Worm (Caenorhabditis elegans): ENCODE results near the gene F58F12.2.

F58F12.2 gene

ce11 chrII:6365237-6365815 is 22.5 kb downstream of the F58F12.2 start, which contains the start of the genes ani-2 and clec-88 (continued):
- TF ChIP-seq madf-8 (GFP tag; conservative IDR thresholded peaks at IDR 0.05), result peak; percentile 89

DNA sequence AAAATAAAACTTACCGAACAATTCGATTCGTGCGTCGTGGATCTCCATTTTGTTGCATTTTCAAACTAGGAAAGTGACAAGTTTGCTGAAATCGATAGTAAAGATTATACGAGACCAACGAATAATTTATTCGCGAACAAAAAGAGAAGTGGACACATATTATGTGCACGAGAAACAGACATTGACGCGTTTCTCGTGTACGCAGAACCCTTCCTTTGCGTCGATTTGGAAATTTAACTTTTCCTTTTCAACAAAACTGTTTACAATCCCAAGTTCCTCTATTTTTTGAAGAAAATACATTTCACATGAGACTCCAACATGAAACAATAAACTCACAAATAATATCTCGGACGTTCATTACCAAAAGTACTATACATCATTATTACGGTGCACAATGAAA is 27.0 kb downstream of the F58F12.2 start, which contains the start of gene K10B2.4:
K10B2.4 (minus strand) TSS at position 138 of the 400 bp plus-strand sequence.
- TF ChIP-seq ztf-18 (tag; optimal IDR thresholded peaks at IDR 0.05) (peak; percentile 92), snpc-3.4 (tag; optimal IDR thresholded peaks at IDR 0.05) (no peak), ccch-3 (GFP tag; optimal IDR thresholded peaks at IDR 0.05) (no peak), ztf-22 (GFP tag; optimal IDR thresholded peaks at IDR 0.05) (no peak), let-607 (tag; optimal IDR thresholded peaks at IDR 0.05) (peak in 1 of 2 experiments; percentile 5), nhr-80 (tag; optimal IDR thresholded peaks at IDR 0.05) (peak; percentile 61), attf-5 (GFP tag; optimal IDR thresholded peaks at IDR 0.05) (peak; percentile 72), F49E8.2 (tag; optimal IDR thresholded peaks at IDR 0.05; ENCODE audit: insufficient read depth) (peak; percentile 43), atf-7 (tag; optimal IDR thresholded peaks at IDR 0.05) (peak; percentile 24), B0261.1 (tag; optimal IDR thresholded peaks at IDR 0.05) (no peak), F52B5.7 (tag; optimal IDR thresholded peaks at IDR 0.05) (no peak), hrde-1 (tag; optimal IDR thresholded peaks at IDR 0.05; ENCODE audit: borderline replicate concordance) (peak; percentile 53), F55B11.4 (tag; optimal IDR thresholded peaks at IDR 0.05; ENCODE audit: borderline replicate concordance, insufficient read depth) (no peak), nhr-90 (tag; optimal IDR thresholded peaks at IDR 0.05) (no peak), rcor-1 (GFP tag; IDR thresholded peaks at IDR 0.05) (peak; percentile 43; the same call in 1 of the 2 replicates), hlh-12 (tag; optimal IDR thresholded peaks at IDR 0.05) (no peak), ceh-27 (GFP tag; optimal IDR thresholded peaks at IDR 0.05) (peak; percentile 32), F57C9.4 (tag; optimal IDR thresholded peaks at IDR 0.05) (no peak), lsy-27 (tag; optimal IDR thresholded peaks at IDR 0.05; ENCODE audit: borderline replicate concordance, insufficient read depth) (no peak), D2030.7 (GFP tag; IDR thresholded peaks at IDR 0.05) (peak; percentile 41; the same call in 1 of the 2 replicates), pbrm-1 (GFP tag; IDR thresholded peaks at IDR 0.05) (no peak), madf-3 (GFP tag; IDR thresholded peaks at IDR 0.05) (peak; percentile 74; the same call in 1 of the 2 replicates), B0035.1 (tag; optimal IDR thresholded peaks at IDR 0.05) (peak; percentile 56), bed-1 (GFP tag; IDR thresholded peaks at IDR 0.05) (no peak), mel-28 (tag; optimal IDR thresholded peaks at IDR 0.05; ENCODE audit: borderline replicate concordance) (no peak), bed-2 (GFP tag; IDR thresholded peaks at IDR 0.05) (no peak), F23B12.7 (tag; optimal IDR thresholded peaks at IDR 0.05; ENCODE audit: insufficient read depth) (peak; percentile 80), tbp1 (GFP tag; optimal IDR thresholded peaks at IDR 0.05) (peak; percentile 11), let-526 (GFP tag; IDR thresholded peaks at IDR 0.05) (peak; percentile 22; the same call in 1 of the 2 replicates), zim-3 (tag; optimal IDR thresholded peaks at IDR 0.05) (no peak), cebp-1 (GFP tag; IDR thresholded peaks at IDR 0.05) (no peak), cebp-1 (tag; optimal IDR thresholded peaks at IDR 0.05) (peak; percentile 47), madf-6 (GFP tag; IDR thresholded peaks at IDR 0.05) (peak; percentile 50), hsf-1 (GFP tag; IDR thresholded peaks at IDR 0.05) (0 out of 2 replicates have a peak, but pooled peaks have one; percentile 35), xnd-1 (tag; optimal IDR thresholded peaks at IDR 0.05) (no peak), snpc-1.3 (tag; optimal IDR thresholded peaks at IDR 0.05; ENCODE audit: insufficient read depth) (no peak), B0336.3 (GFP tag; IDR thresholded peaks at IDR 0.05) (peak; percentile 36; the same call in 1 of the 2 replicates), snpc-4 (GFP tag; optimal IDR thresholded peaks at IDR 0.05) (peak; percentile 0), snpc-4 (tag; optimal IDR thresholded peaks at IDR 0.05) (peak; percentile 22 to 42 (median 36)), K11D2.4 (GFP tag; IDR thresholded peaks at IDR 0.05) (no peak), lin-54 (GFP tag; optimal IDR thresholded peaks at IDR 0.05) (peak; percentile 62), mes-4 (tag; optimal IDR thresholded peaks at IDR 0.05) (no peak), ama-1 (optimal IDR thresholded peaks at IDR 0.05) (no peak), ama-1 (GFP tag; optimal IDR thresholded peaks at IDR 0.05) (peak in 1 of 2 experiments; percentile 38)

All from whole organism, young adult.